Worm (Caenorhabditis elegans) whole organism, L4 larva: ENCODE results near the gene K05F1.10.

Experiments used
- F10B5.3 ChIP-seq: sonication (generic microtip); optimal IDR thresholded peaks from 2 replicates; lab custom pipeline; 2016; ENCODE audit warnings: mild to moderate bottlenecking, missing genetic modification characterization, missing compliant biosample characterization
- F44E2.7 ChIP-seq: fragments of 200-800 bp; sonication (Bioruptor generic); IDR thresholded peaks from 2 replicates; pipeline ENCODE4 v2.1.2; 2022; ENCODE audit warnings: missing genetic modification characterization, missing compliant biosample characterization
- R02D3.7 ChIP-seq: fragments of 150-350 bp; sonication (generic microtip); optimal IDR thresholded peaks from 3 replicates; lab custom pipeline; 2014; ENCODE audit warnings: missing biosample characterization, missing genetic modification characterization
- Y75B8A.6 ChIP-seq: fragments of 200-800 bp; sonication (Bioruptor generic); IDR thresholded peaks from 2 replicates; pipeline ENCODE4 v1.3.6; 2022; ENCODE audit warnings: missing genetic modification reagents, missing genetic modification characterization, missing compliant biosample characterization
- ama-1 ChIP-seq: fragments of 150-350 bp; optimal IDR thresholded peaks from 2 replicates; lab custom pipeline; 2014; ENCODE audit warnings: inconsistent platforms, mixed read lengths
- arid-1 ChIP-seq: fragments of 200-800 bp; sonication (Bioruptor generic); conservative IDR thresholded peaks from 2 replicates; pipeline ENCODE4 v1.3.6; 2022; ENCODE audit warnings: missing genetic modification reagents, missing genetic modification characterization, missing compliant biosample characterization
- ceh-28 ChIP-seq: fragments of 150-350 bp; optimal IDR thresholded peaks from 2 replicates; lab custom pipeline; 2014; ENCODE audit warnings: missing biosample characterization, missing genetic modification reagents, missing genetic modification characterization
- cey-2 ChIP-seq: sonication (generic microtip); optimal IDR thresholded peaks from 3 replicates; lab custom pipeline; 2017; ENCODE audit warnings: missing genetic modification characterization, mild to moderate bottlenecking, missing compliant biosample characterization, antibody characterized with exemption, borderline replicate concordance; ENCODE audit not compliant: insufficient read depth
- ctbp-1 ChIP-seq: fragments of 200-800 bp; sonication (Bioruptor generic); IDR thresholded peaks from 2 replicates; pipeline ENCODE4 v1.3.6; 2022; ENCODE audit warnings: missing genetic modification reagents, missing genetic modification characterization, missing compliant biosample characterization
- daf-12 ChIP-seq: fragments of 150-350 bp; optimal IDR thresholded peaks from 2 replicates; lab custom pipeline; 2014; ENCODE audit warnings: missing biosample characterization, missing genetic modification reagents, missing genetic modification characterization
- daf-16 ChIP-seq, 3 experiments: sonication (generic microtip); optimal IDR thresholded peaks; 2 replicates each; lab custom pipeline; 2016 to 2017; ENCODE audit warnings: missing genetic modification characterization in 3 of 3, missing genetic modification reagents in 3 of 3, mild to moderate bottlenecking in 2 of 3, missing compliant biosample characterization in 2 of 3, missing biosample characterization in 1 of 3, moderate library complexity in 1 of 3
- daf-8 ChIP-seq: fragments of 200-800 bp; sonication (Bioruptor generic); IDR thresholded peaks from 2 replicates; pipeline ENCODE4 v1.3.6; 2022; ENCODE audit warnings: missing genetic modification characterization, missing compliant biosample characterization
- dmd-6 ChIP-seq: fragments of 200-800 bp; sonication (Bioruptor generic); IDR thresholded peaks from 2 replicates; pipeline ENCODE4 v1.3.6; 2022; ENCODE audit warnings: missing genetic modification reagents, missing genetic modification characterization, missing compliant biosample characterization
- dmd-9 ChIP-seq: fragments of 200-800 bp; sonication (Bioruptor generic); IDR thresholded peaks from 2 replicates; pipeline ENCODE4 v1.3.6; 2022; ENCODE audit warnings: missing genetic modification reagents, missing genetic modification characterization, missing compliant biosample characterization
- dpl-1 ChIP-seq: fragments of 150-350 bp; optimal IDR thresholded peaks from 2 replicates; lab custom pipeline; 2014; ENCODE audit warnings: missing biosample characterization, missing genetic modification reagents, missing genetic modification characterization
- duxl-1 ChIP-seq: sonication (generic microtip); optimal IDR thresholded peaks from 2 replicates; lab custom pipeline; 2016; ENCODE audit warnings: mild to moderate bottlenecking, missing genetic modification characterization, moderate library complexity, missing compliant biosample characterization; ENCODE audit not compliant: poor library complexity
- egl-27 ChIP-seq: sonication (generic microtip); optimal IDR thresholded peaks from 3 replicates; lab custom pipeline; 2017; ENCODE audit warnings: missing biosample characterization, missing genetic modification reagents, missing genetic modification characterization
- egl-43 ChIP-seq: fragments of 200-800 bp; sonication (Bioruptor generic); IDR thresholded peaks from 2 replicates; pipeline ENCODE4 v1.3.6; 2022; ENCODE audit warnings: missing genetic modification reagents, missing genetic modification characterization, missing compliant biosample characterization
- fkh-10 ChIP-seq: fragments of 150-350 bp; optimal IDR thresholded peaks from 2 replicates; lab custom pipeline; 2014; ENCODE audit warnings: missing biosample characterization, missing genetic modification reagents, missing genetic modification characterization
- fos-1 ChIP-seq: fragments of 150-350 bp; optimal IDR thresholded peaks from 2 replicates; lab custom pipeline; 2014; ENCODE audit warnings: missing biosample characterization, missing genetic modification characterization
- hif-1 ChIP-seq, 2 experiments: sonication (generic microtip); optimal IDR thresholded peaks; 2 replicates each; lab custom pipeline; 2016 to 2017; ENCODE audit warnings: missing compliant biosample characterization in 2 of 2, missing genetic modification characterization in 2 of 2, missing genetic modification reagents in 2 of 2, missing genotype in 2 of 2, mild to moderate bottlenecking in 1 of 2
- lim-7 ChIP-seq: fragments of 200-800 bp; sonication (Bioruptor generic); IDR thresholded peaks from 2 replicates; pipeline ENCODE4 v1.3.6; 2022; ENCODE audit warnings: missing genetic modification characterization, missing compliant biosample characterization
- lin-1 ChIP-seq: fragments of 200-800 bp; sonication (Bioruptor generic); IDR thresholded peaks from 2 replicates; pipeline ENCODE4 v1.3.6; 2022; ENCODE audit warnings: missing genetic modification reagents, missing genetic modification characterization, missing compliant biosample characterization
- lin-13 ChIP-seq: fragments of 150-350 bp; optimal IDR thresholded peaks from 2 replicates; lab custom pipeline; 2014; ENCODE audit warnings: missing biosample characterization, missing genetic modification reagents, missing genetic modification characterization
- lin-38 ChIP-seq: fragments of 200-800 bp; sonication (Bioruptor generic); IDR thresholded peaks from 2 replicates; pipeline ENCODE4 v1.3.6; 2022; ENCODE audit warnings: missing genetic modification reagents, missing genetic modification characterization, missing compliant biosample characterization
- lir-3 ChIP-seq: sonication (generic microtip); optimal IDR thresholded peaks from 2 replicates; lab custom pipeline; 2016; ENCODE audit warnings: mild to moderate bottlenecking, missing genetic modification characterization, missing compliant biosample characterization
- lsy-2 ChIP-seq, 2 experiments: fragments of 150-350 bp in 1 of 2; sonication (generic microtip) in 1 of 2; optimal IDR thresholded peaks; 2 replicates each; lab custom pipeline; 2014 to 2017; ENCODE audit warnings: missing biosample characterization in 2 of 2, missing genetic modification characterization in 2 of 2
- mdl-1 ChIP-seq, 2 experiments: fragments of 150-350 bp in 1 of 2; sonication (generic microtip) in 1 of 2; optimal IDR thresholded peaks; 2 replicates each; lab custom pipeline; 2014 to 2017; ENCODE audit warnings: missing biosample characterization in 2 of 2, missing genetic modification characterization in 2 of 2
- mxl-2 ChIP-seq: fragments of 200-800 bp; sonication (Bioruptor generic); conservative IDR thresholded peaks from 2 replicates; pipeline ENCODE4 v1.3.6; 2022; ENCODE audit warnings: missing genetic modification reagents, missing genetic modification characterization, missing compliant biosample characterization
- nhr-11 ChIP-seq: fragments of 150-350 bp; optimal IDR thresholded peaks from 2 replicates; lab custom pipeline; 2014; ENCODE audit warnings: missing biosample characterization, missing genetic modification characterization
- nhr-25 ChIP-seq: sonication (generic microtip); optimal IDR thresholded peaks from 2 replicates; lab custom pipeline; 2017; ENCODE audit warnings: missing genetic modification characterization, mild to moderate bottlenecking, missing compliant biosample characterization, antibody characterized with exemption, moderate library complexity, borderline replicate concordance; ENCODE audit not compliant: insufficient read depth
- nhr-28 ChIP-seq: fragments of 150-350 bp; optimal IDR thresholded peaks from 2 replicates; lab custom pipeline; 2014; ENCODE audit warnings: missing biosample characterization, missing genetic modification characterization
- nhr-41 ChIP-seq: fragments of 200-800 bp; sonication (Bioruptor generic); IDR thresholded peaks from 2 replicates; pipeline ENCODE4 v1.3.6; 2022; ENCODE audit warnings: missing genetic modification reagents, missing genetic modification characterization, missing compliant biosample characterization
- nhr-76 ChIP-seq: fragments of 150-350 bp; optimal IDR thresholded peaks from 2 replicates; lab custom pipeline; 2014; ENCODE audit warnings: missing biosample characterization, missing genetic modification characterization
- pha-4 ChIP-seq, 2 experiments: fragments of 150-350 bp in 1 of 2; fragments of 200-800 bp in 1 of 2; sonication (Bioruptor generic) in 1 of 2; IDR thresholded peaks in 1 of 2; optimal IDR thresholded peaks in 1 of 2; 2 replicates each; pipeline versions ENCODE4 v1.3.6 to Lab custom; 2014 to 2022; ENCODE audit warnings: missing genetic modification characterization in 2 of 2, missing genetic modification reagents in 2 of 2, missing biosample characterization in 1 of 2, missing compliant biosample characterization in 1 of 2
- rbr-2 ChIP-seq: sonication (generic microtip); optimal IDR thresholded peaks from 2 replicates; lab custom pipeline; 2016; ENCODE audit warnings: missing genotype, missing genetic modification characterization, missing compliant biosample characterization
- skn-1 ChIP-seq: fragments of 150-350 bp; optimal IDR thresholded peaks from 2 replicates; lab custom pipeline; 2014; ENCODE audit warnings: missing biosample characterization, missing genetic modification characterization
- spr-1 ChIP-seq: sonication (generic microtip); optimal IDR thresholded peaks from 2 replicates; lab custom pipeline; 2016; ENCODE audit warnings: mild to moderate bottlenecking, missing genetic modification characterization, missing compliant biosample characterization
- unc-62 ChIP-seq, 3 experiments: fragments of 150-350 bp in 1 of 3; sonication (generic microtip); optimal IDR thresholded peaks in 2 of 3; peaks in 1 of 3; 1 replicate in 1 of 3; 2 replicates in 2 of 3; lab custom pipeline; 2014 to 2017; ENCODE audit warnings: missing biosample characterization in 3 of 3, missing genetic modification characterization in 3 of 3, missing genetic modification reagents in 3 of 3, missing genotype in 1 of 3
- zfp-2 ChIP-seq: sonication (generic microtip); optimal IDR thresholded peaks from 2 replicates; lab custom pipeline; 2016; ENCODE audit warnings: mild to moderate bottlenecking, missing genetic modification characterization, missing compliant biosample characterization
- zfp-3 ChIP-seq: fragments of 200-800 bp; sonication (Bioruptor generic); conservative IDR thresholded peaks from 2 replicates; pipeline ENCODE4 v1.3.6; 2022; ENCODE audit warnings: missing genetic modification reagents, missing genetic modification characterization, missing compliant biosample characterization
- zip-2 ChIP-seq: fragments of 150-350 bp; optimal IDR thresholded peaks from 2 replicates; lab custom pipeline; 2014; ENCODE audit warnings: missing biosample characterization, missing genetic modification characterization

Gene K05F1.10

DNA sequence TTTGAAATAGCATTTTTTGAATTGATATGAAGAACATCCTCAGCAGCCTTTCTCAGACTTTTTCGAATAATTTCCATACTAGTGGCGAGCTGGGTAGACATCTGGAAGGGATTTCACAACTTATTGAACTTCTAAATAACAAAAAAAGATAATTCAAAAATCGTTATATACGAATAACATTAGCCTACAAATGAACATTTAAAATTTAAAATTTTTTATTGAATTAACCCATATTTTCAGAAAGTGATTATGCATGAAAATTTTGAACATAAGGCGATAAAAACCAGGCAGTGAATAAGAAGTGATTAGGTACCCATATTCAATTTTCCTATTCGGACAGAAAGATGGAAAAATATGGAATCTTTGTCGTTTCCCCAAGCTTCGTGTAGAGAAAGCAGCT lies 23.2 kb upstream of the K05F1.10 start, which contains the start of gene ZK1248.11 (continued):
- TF ChIP-seq nhr-11 (tag; lab: Kevin White, UChicago) (no peak), egl-43 (GFP tag; lab: Robert Waterston, UW) (no peak)
- TF ChIP-seq, all 104 proteins: peak for 0

- TF ChIP-seq unc-62 (GFP tag; optimal IDR thresholded peaks at IDR 0.05 in 1 of 2; lab: Kevin White, UChicago) (peak in 1 of 2 experiments; percentile 51), unc-62 (tag; optimal IDR thresholded peaks at IDR 0.05; lab: Kevin White, UChicago) (no peak), nhr-28 (tag; lab: Kevin White, UChicago) (peak; percentile 36), lin-38 (GFP tag; lab: Robert Waterston, UW) (no peak), F44E2.7 (GFP tag; lab: Robert Waterston, UW) (no peak), rbr-2 (tag; lab: Kevin White, UChicago) (no peak)
These were observed 22.1 kb upstream of the K05F1.10 start, which contains the start of gene tbc-2 for ce11 chrII:5827364-5827763. TSS of gene tbc-2 (minus strand) at chrII:5827443.

ce11 chrII:5820282-5820762 lies 15.0 kb upstream of the K05F1.10 start, which contains the start of gene ehs-1:
TSS of gene ehs-1 (plus strand) at chrII:5820712.
- no peak for TF ChIP-seq ama-1
- TF ChIP-seq dpl-1 (GFP tag; lab: Kevin White, UChicago), result peak; percentile 2
- TF ChIP-seq lsy-2 (tag; optimal IDR thresholded peaks at IDR 0.05; lab: Kevin White, UChicago), result peak in 1 of 2 experiments; percentile 19
- 0 out of 2 replicates have a peak, but pooled peaks have one; percentile 10 for TF ChIP-seq ctbp-1 (GFP tag; lab: Robert Waterston, UW)
- TF ChIP-seq, all 104 proteins: peak for 3

DNA sequence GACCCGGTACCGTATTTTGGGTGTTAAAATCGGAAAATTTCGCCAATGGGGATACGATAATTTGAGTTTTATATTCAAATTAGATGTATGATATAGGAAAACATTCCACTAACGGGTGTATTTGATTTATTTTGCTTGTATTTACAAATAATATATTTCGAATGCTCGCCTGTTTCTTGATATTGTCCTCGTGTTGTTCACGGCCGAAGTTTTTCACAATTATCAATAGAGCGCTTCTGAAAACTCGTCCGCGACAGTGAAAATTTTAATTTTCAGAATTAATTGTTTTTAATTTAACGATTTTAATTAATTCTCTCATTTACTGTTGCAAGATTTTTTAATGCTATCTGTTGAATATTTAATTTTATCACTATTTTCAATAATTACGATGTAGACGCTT lies 14.4 kb upstream of the K05F1.10 start:
- TF ChIP-seq fos-1 (tag; lab: Kevin White, UChicago) (no peak), lin-1 (GFP tag; lab: Robert Waterston, UW) (no peak), fkh-10 (GFP tag; lab: Kevin White, UChicago) (no peak), arid-1 (no peak), mxl-2 (no peak), Y75B8A.6 (no peak), dmd-6 (GFP tag; lab: Robert Waterston, UW) (peak; percentile 34), nhr-76 (tag; lab: Kevin White, UChicago) (no peak), R02D3.7 (tag; lab: Kevin White, UChicago) (no peak), lim-7 (no peak), ceh-28 (no peak), zfp-3 (GFP tag; lab: Robert Waterston, UW) (no peak), lir-3 (no peak), nhr-41 (GFP tag; lab: Robert Waterston, UW) (no peak), nhr-11 (tag; lab: Kevin White, UChicago) (no peak), spr-1 (tag; lab: Kevin White, UChicago) (no peak), hif-1 (tag; optimal IDR thresholded peaks at IDR 0.05; lab: Kevin White, UChicago) (peak in 1 of 2 experiments; percentile 54), lin-13 (GFP tag; lab: Kevin White, UChicago) (no peak), cey-2 (tag; lab: Kevin White, UChicago) (no peak), egl-27 (tag; lab: Kevin White, UChicago) (no peak), F44E2.7 (GFP tag; lab: Robert Waterston, UW) (no peak), duxl-1 (tag; lab: Kevin White, UChicago) (no peak), dmd-9 (GFP tag; lab: Robert Waterston, UW) (0 out of 2 replicates have a peak, but pooled peaks have one; percentile 40), nhr-25 (no peak), skn-1 (tag; lab: Kevin White, UChicago) (no peak), daf-8 (no peak), dpl-1 (GFP tag; lab: Kevin White, UChicago) (peak; percentile 24), daf-16 (GFP tag; optimal IDR thresholded peaks at IDR 0.05; lab: Kevin White, UChicago) (no peak), daf-16 (tag; optimal IDR thresholded peaks at IDR 0.05; lab: Kevin White, UChicago) (no peak), F10B5.3 (tag; lab: Kevin White, UChicago) (no peak), zip-2 (no peak), mdl-1 (tag; optimal IDR thresholded peaks at IDR 0.05; lab: Kevin White, UChicago) (no peak), pha-4 (GFP tag; IDR thresholded peaks at IDR 0.05; lab: Robert Waterston, UW) (no peak), pha-4 (tag; optimal IDR thresholded peaks at IDR 0.05; lab: Kevin White, UChicago) (no peak), zfp-2 (no peak), daf-12 (no peak)
